Worm (Caenorhabditis elegans) whole organism, L3 larva: ENCODE data around the gene fkh-7.

Experiments
- R02D3.7 ChIP-seq: fragments of 150-350 bp; optimal IDR thresholded peaks from 2 replicates; lab custom pipeline; 2014; ENCODE audit warnings: missing biosample characterization, missing genetic modification characterization
- aly-2 ChIP-seq: fragments of 150-350 bp; optimal IDR thresholded peaks from 2 replicates; lab custom pipeline; 2014; ENCODE audit warnings: missing biosample characterization, missing genetic modification characterization
- ceh-16 ChIP-seq: sonication (generic microtip); optimal IDR thresholded peaks from 2 replicates; lab custom pipeline; 2017; ENCODE audit warnings: missing biosample characterization, missing genetic modification characterization
- ceh-28 ChIP-seq: fragments of 150-350 bp; optimal IDR thresholded peaks from 2 replicates; lab custom pipeline; 2014; ENCODE audit warnings: missing biosample characterization, missing genetic modification reagents, missing genetic modification characterization
- ceh-82 ChIP-seq: fragments of 150-350 bp; optimal IDR thresholded peaks from 2 replicates; lab custom pipeline; 2014; ENCODE audit warnings: missing biosample characterization, missing genetic modification characterization
- ceh-9 ChIP-seq: sonication (generic microtip); optimal IDR thresholded peaks from 2 replicates; lab custom pipeline; 2018; ENCODE audit warnings: missing biosample characterization, missing genetic modification characterization
- daf-12 ChIP-seq: fragments of 150-350 bp; optimal IDR thresholded peaks from 2 replicates; lab custom pipeline; 2014; ENCODE audit warnings: missing biosample characterization, missing genetic modification reagents, missing genetic modification characterization
- egl-27 ChIP-seq: sonication (generic microtip); optimal IDR thresholded peaks from 4 replicates; lab custom pipeline; 2017; ENCODE audit warnings: missing biosample characterization, missing genetic modification reagents, missing genetic modification characterization
- egl-5 ChIP-seq: fragments of 150-350 bp; optimal IDR thresholded peaks from 2 replicates; lab custom pipeline; 2017; ENCODE audit warnings: missing biosample characterization, missing genetic modification reagents, missing genetic modification characterization, inconsistent platforms
- elt-2 ChIP-seq: sonication (generic microtip); optimal IDR thresholded peaks from 2 replicates; lab custom pipeline; 2016; ENCODE audit warnings: missing genetic modification reagents, mild to moderate bottlenecking, missing genetic modification characterization, missing compliant biosample characterization
- elt-3 ChIP-seq, 3 experiments: fragments of 150-350 bp in 1 of 3; sonication (generic microtip) in 2 of 3; optimal IDR thresholded peaks; 2 replicates in 2 of 3; 4 replicates in 1 of 3; lab custom pipeline; 2014 to 2017; ENCODE audit warnings: missing biosample characterization in 3 of 3, missing genetic modification characterization in 3 of 3
- eor-1 ChIP-seq, 2 experiments: fragments of 150-350 bp; optimal IDR thresholded peaks; 2 replicates each; lab custom pipeline; 2014 to 2018; ENCODE audit warnings: missing biosample characterization in 2 of 2, missing genetic modification characterization in 2 of 2
- fkh-2 ChIP-seq: fragments of 150-350 bp; optimal IDR thresholded peaks from 2 replicates; lab custom pipeline; 2014; ENCODE audit warnings: missing biosample characterization, missing genetic modification reagents, missing genetic modification characterization
- fos-1 ChIP-seq: fragments of 150-350 bp; optimal IDR thresholded peaks from 2 replicates; lab custom pipeline; 2014; ENCODE audit warnings: missing biosample characterization, missing genetic modification characterization
- hmg-11 ChIP-seq: sonication (generic microtip); optimal IDR thresholded peaks from 2 replicates; lab custom pipeline; 2016; ENCODE audit warnings: missing genetic modification characterization, missing compliant biosample characterization
- jun-1 ChIP-seq: fragments of 150-350 bp; optimal IDR thresholded peaks from 2 replicates; lab custom pipeline; 2014; ENCODE audit warnings: missing biosample characterization, missing genetic modification reagents, missing genetic modification characterization
- lin-15B ChIP-seq: fragments of 150-350 bp; optimal IDR thresholded peaks from 2 replicates; lab custom pipeline; 2014; ENCODE audit warnings: missing biosample characterization, missing genetic modification characterization
- lin-39 ChIP-seq: fragments of 150-350 bp; optimal IDR thresholded peaks from 2 replicates; lab custom pipeline; 2018; ENCODE audit warnings: missing biosample characterization, missing genetic modification reagents, missing genetic modification characterization
- lsy-12 ChIP-seq: sonication (generic microtip); optimal IDR thresholded peaks from 2 replicates; lab custom pipeline; 2016; ENCODE audit warnings: mild to moderate bottlenecking, missing genetic modification characterization, missing compliant biosample characterization
- mdl-1 ChIP-seq: fragments of 150-350 bp; optimal IDR thresholded peaks from 2 replicates; lab custom pipeline; 2014; ENCODE audit warnings: missing biosample characterization, missing genetic modification characterization
- mml-1 ChIP-seq: fragments of 150-350 bp; sonication (generic microtip); optimal IDR thresholded peaks from 3 replicates; lab custom pipeline; 2014; ENCODE audit warnings: missing biosample characterization, missing genetic modification characterization
- nfya-1 ChIP-seq: sonication (generic microtip); optimal IDR thresholded peaks from 2 replicates; lab custom pipeline; 2017; ENCODE audit warnings: missing genetic modification characterization, mild to moderate bottlenecking, missing compliant biosample characterization, antibody characterized with exemption, moderate library complexity; ENCODE audit not compliant: insufficient read depth
- nhr-11 ChIP-seq: fragments of 150-350 bp; optimal IDR thresholded peaks from 2 replicates; lab custom pipeline; 2014; ENCODE audit warnings: missing biosample characterization, missing genetic modification characterization
- nhr-12 ChIP-seq: fragments of 150-350 bp; optimal IDR thresholded peaks from 2 replicates; lab custom pipeline; 2014; ENCODE audit warnings: missing biosample characterization, missing genetic modification characterization
- nhr-23 ChIP-seq: fragments of 150-350 bp; optimal IDR thresholded peaks from 2 replicates; lab custom pipeline; 2014; ENCODE audit warnings: missing biosample characterization, missing genetic modification reagents, missing genetic modification characterization
- nhr-237 ChIP-seq: fragments of 150-350 bp; optimal IDR thresholded peaks from 2 replicates; lab custom pipeline; 2014; ENCODE audit warnings: missing biosample characterization, missing genetic modification characterization
- nhr-25 ChIP-seq: sonication (generic microtip); optimal IDR thresholded peaks from 2 replicates; lab custom pipeline; 2017; ENCODE audit warnings: missing biosample characterization, missing genetic modification characterization
- nhr-43 ChIP-seq: sonication (generic microtip); optimal IDR thresholded peaks from 2 replicates; lab custom pipeline; 2016; ENCODE audit warnings: mild to moderate bottlenecking, missing genetic modification characterization, missing compliant biosample characterization; ENCODE audit not compliant: poor library complexity, severe bottlenecking
- nhr-67 ChIP-seq: fragments of 150-350 bp; optimal IDR thresholded peaks from 2 replicates; lab custom pipeline; 2014; ENCODE audit warnings: missing biosample characterization, missing genetic modification characterization
- nhr-76 ChIP-seq: fragments of 150-350 bp; sonication (generic microtip); optimal IDR thresholded peaks from 5 replicates; lab custom pipeline; 2014; ENCODE audit warnings: missing biosample characterization, missing genetic modification characterization
- nhr-77 ChIP-seq: fragments of 150-350 bp; optimal IDR thresholded peaks from 2 replicates; lab custom pipeline; 2014; ENCODE audit warnings: missing biosample characterization, missing genetic modification characterization
- pha-4 ChIP-seq: fragments of 150-350 bp; optimal IDR thresholded peaks from 2 replicates; lab custom pipeline; 2014; ENCODE audit warnings: missing biosample characterization, missing genetic modification reagents, missing genetic modification characterization
- pqm-1 ChIP-seq: fragments of 150-350 bp; optimal IDR thresholded peaks from 2 replicates; lab custom pipeline; 2017; ENCODE audit warnings: missing biosample characterization, missing genetic modification characterization, inconsistent platforms
- sea-2 ChIP-seq: fragments of 150-350 bp; sonication (generic microtip); optimal IDR thresholded peaks from 4 replicates; lab custom pipeline; 2014; ENCODE audit warnings: missing biosample characterization, missing genetic modification reagents, missing genetic modification characterization
- snpc-4 ChIP-seq: fragments of 150-350 bp; optimal IDR thresholded peaks from 2 replicates; lab custom pipeline; 2014; ENCODE audit warnings: missing biosample characterization, missing genetic modification characterization
- tbx-2 ChIP-seq: sonication (generic microtip); optimal IDR thresholded peaks from 2 replicates; lab custom pipeline; 2016; ENCODE audit warnings: mild to moderate bottlenecking, missing genetic modification characterization, missing compliant biosample characterization
- unc-39 ChIP-seq: sonication (generic microtip); optimal IDR thresholded peaks from 4 replicates; lab custom pipeline; 2017; ENCODE audit warnings: missing biosample characterization, missing genetic modification characterization
- unc-62 ChIP-seq: fragments of 150-350 bp; sonication (generic microtip); optimal IDR thresholded peaks from 4 replicates; lab custom pipeline; 2014; ENCODE audit warnings: missing biosample characterization, missing genetic modification reagents, missing genetic modification characterization
- zag-1 ChIP-seq: fragments of 150-350 bp; optimal IDR thresholded peaks from 2 replicates; lab custom pipeline; 2014; ENCODE audit warnings: missing biosample characterization, missing genetic modification characterization
- ztf-4 ChIP-seq: fragments of 150-350 bp; optimal IDR thresholded peaks from 2 replicates; lab custom pipeline; 2014; ENCODE audit warnings: missing biosample characterization, missing genetic modification characterization

Gene fkh-7

ce11 chrIV:5653649-5654048 lies 69.2 kb downstream of the fkh-7 start, which contains the start of gene clec-178:
TSS of gene clec-178 (plus strand) at chrIV:5653949.
- TF ChIP-seq pqm-1 (tag; lab: Kevin White, UChicago) (no peak), nhr-77 (no peak), R02D3.7 (tag; lab: Kevin White, UChicago) (no peak)

ce11 chrIV:5654203-5654602 lies 69.7 kb downstream of the fkh-7 start:
- TF ChIP-seq ceh-16: no peak
- no peak for TF ChIP-seq pha-4
- no peak for TF ChIP-seq ceh-82 (tag; lab: Kevin White, UChicago)
- TF ChIP-seq nhr-76 (tag; lab: Kevin White, UChicago): no peak
- TF ChIP-seq ceh-9 (tag; lab: Kevin White, UChicago): no peak
- TF ChIP-seq nhr-12: no peak
- TF ChIP-seq pqm-1 (tag; lab: Kevin White, UChicago): peak; percentile 64
- no peak for TF ChIP-seq zag-1
- TF ChIP-seq elt-2 (tag; lab: Kevin White, UChicago): peak; percentile 92
- TF ChIP-seq jun-1 (tag; lab: Kevin White, UChicago): peak; percentile 71
- no peak for TF ChIP-seq lsy-12 (tag; lab: Kevin White, UChicago)
- no peak for TF ChIP-seq egl-5 (tag; lab: Kevin White, UChicago)
- no peak for TF ChIP-seq daf-12 (tag; lab: Kevin White, UChicago)

DNA sequence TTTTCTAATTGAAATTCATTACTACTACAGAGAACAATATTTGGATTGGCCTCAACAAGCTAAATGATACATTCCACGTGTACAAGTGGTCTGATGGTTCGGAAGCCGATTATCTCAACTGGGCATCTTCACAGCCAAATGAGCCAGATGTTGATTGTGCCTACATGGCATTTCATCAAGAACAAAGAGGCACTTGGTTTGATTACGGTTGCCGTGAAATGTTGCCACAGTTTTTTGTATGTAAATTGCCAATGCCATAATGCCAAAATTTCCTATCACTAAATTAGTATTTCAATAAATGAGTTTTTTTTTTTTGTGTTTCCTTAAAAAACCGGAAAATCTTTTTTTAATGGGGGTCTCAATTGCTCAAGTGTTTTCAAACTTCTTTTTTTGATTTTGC lies 70.2 kb downstream of the fkh-7 start:
- TF ChIP-seq R02D3.7 (tag; lab: Kevin White, UChicago) (no peak), nhr-237 (tag; lab: Kevin White, UChicago) (no peak), fos-1 (tag; lab: Kevin White, UChicago) (no peak)

DNA sequence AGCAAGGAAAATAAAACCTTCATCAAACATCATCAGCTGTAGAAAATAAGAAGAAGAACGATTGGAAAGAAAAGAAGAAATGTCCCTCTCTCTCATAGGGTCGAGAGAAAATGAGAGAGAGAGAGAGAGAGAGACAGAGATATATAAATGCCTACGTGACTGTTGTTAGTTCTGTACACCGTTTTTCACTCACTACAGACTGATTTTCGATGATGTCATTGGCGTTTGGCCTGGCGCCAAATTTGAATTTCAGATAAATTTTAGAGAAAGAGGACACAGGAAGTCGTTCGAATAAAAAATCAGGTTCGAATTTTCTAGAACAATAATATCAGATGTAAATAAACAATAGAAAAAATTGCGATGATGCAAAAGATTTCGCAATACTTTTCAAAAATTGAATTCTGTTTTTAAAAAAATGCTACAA lies 71.5 kb downstream of the fkh-7 start:
- TF ChIP-seq pqm-1 (tag; lab: Kevin White, UChicago) (peak; percentile 72), ceh-16 (no peak), nhr-25 (tag; lab: Kevin White, UChicago) (peak; percentile 84), unc-62 (GFP tag; lab: Kevin White, UChicago) (no peak), R02D3.7 (tag; lab: Kevin White, UChicago) (peak; percentile 49), elt-2 (tag; lab: Kevin White, UChicago) (peak; percentile 51), lsy-12 (tag; lab: Kevin White, UChicago) (peak; percentile 36), elt-3 (tag; optimal IDR thresholded peaks at IDR 0.05; lab: Kevin White, UChicago) (peak in 1 of 3 experiments; percentile 5), nhr-43 (peak; percentile 87), hmg-11 (tag; lab: Kevin White, UChicago) (no peak), ztf-4 (no peak), egl-27 (tag; lab: Kevin White, UChicago) (peak; percentile 29), lin-15B (tag; lab: Kevin White, UChicago) (peak; percentile 94), egl-5 (tag; lab: Kevin White, UChicago) (no peak), jun-1 (tag; lab: Kevin White, UChicago) (peak; percentile 66), ceh-28 (tag; lab: Kevin White, UChicago) (no peak), unc-39 (tag; lab: Kevin White, UChicago) (no peak), tbx-2 (tag; lab: Kevin White, UChicago) (no peak), mml-1 (no peak), nhr-23 (tag; lab: Kevin White, UChicago) (peak; percentile 87), nhr-77 (no peak), nfya-1 (tag; lab: Kevin White, UChicago) (peak; percentile 46), pha-4 (peak; percentile 24)

- TF ChIP-seq nhr-11 (tag; lab: Kevin White, UChicago): peak; percentile 67
- TF ChIP-seq lin-15B (tag; lab: Kevin White, UChicago): peak; percentile 62
- TF ChIP-seq zag-1: no peak
- no peak for TF ChIP-seq mdl-1 (tag; lab: Kevin White, UChicago)
- TF ChIP-seq nhr-67 (tag; lab: Kevin White, UChicago): no peak
- no peak for TF ChIP-seq daf-12 (tag; lab: Kevin White, UChicago)
- TF ChIP-seq lin-39: peak; percentile 12
- peak; percentile 94 for TF ChIP-seq nhr-23 (tag; lab: Kevin White, UChicago)
- TF ChIP-seq tbx-2 (tag; lab: Kevin White, UChicago): peak; percentile 59
- TF ChIP-seq nfya-1 (tag; lab: Kevin White, UChicago): peak; percentile 84
- peak; percentile 46 for TF ChIP-seq R02D3.7 (tag; lab: Kevin White, UChicago)
- TF ChIP-seq ceh-82 (tag; lab: Kevin White, UChicago): no peak
- peak; percentile 47 for TF ChIP-seq elt-2 (tag; lab: Kevin White, UChicago)
- TF ChIP-seq snpc-4 (tag; lab: Kevin White, UChicago): peak; percentile 37
- no peak for TF ChIP-seq elt-3 (tag; optimal IDR thresholded peaks at IDR 0.05; lab: Kevin White, UChicago)
- peak; percentile 67 for TF ChIP-seq ceh-28 (tag; lab: Kevin White, UChicago)
- TF ChIP-seq fkh-2 (tag; lab: Kevin White, UChicago): no peak
- TF ChIP-seq aly-2 (tag; lab: Kevin White, UChicago): no peak
- peak; percentile 31 for TF ChIP-seq hmg-11 (tag; lab: Kevin White, UChicago)
- TF ChIP-seq nhr-12: no peak
- peak; percentile 36 for TF ChIP-seq ztf-4
- TF ChIP-seq eor-1 (tag; optimal IDR thresholded peaks at IDR 0.05; lab: Kevin White, UChicago): no peak
- no peak for TF ChIP-seq nhr-76 (tag; lab: Kevin White, UChicago)
- no peak for TF ChIP-seq mml-1
- peak; percentile 23 for TF ChIP-seq pqm-1 (tag; lab: Kevin White, UChicago)
- TF ChIP-seq jun-1 (tag; lab: Kevin White, UChicago): peak; percentile 70
- no peak for TF ChIP-seq sea-2 (GFP tag; lab: Kevin White, UChicago)
- TF ChIP-seq nhr-77: no peak
- peak; percentile 94 for TF ChIP-seq nhr-43
- no peak for TF ChIP-seq egl-27 (tag; lab: Kevin White, UChicago)
These were observed 72.7 kb downstream of the fkh-7 start for ce11 chrIV:5657126-5657666.
